Worm (Caenorhabditis elegans) whole organism, L2 larva: ENCODE results near the gene Y53F4B.19.

Source experiments
- C34F6.9 ChIP-seq: fragments of 150-350 bp; optimal IDR thresholded peaks from 2 replicates; lab custom pipeline; 2014; ENCODE audit warnings: missing biosample characterization, missing genetic modification characterization
- F13H6.1 ChIP-seq: sonication (generic microtip); optimal IDR thresholded peaks from 2 replicates; lab custom pipeline; 2016; ENCODE audit warnings: missing genetic modification characterization, missing compliant biosample characterization
- Y55F3AM.14 ChIP-seq: fragments of 200-800 bp; sonication (Bioruptor generic); optimal IDR thresholded peaks from 2 replicates; lab custom pipeline; 2018; ENCODE audit warnings: mild to moderate bottlenecking, missing genetic modification characterization, missing compliant biosample characterization
- ZK546.5 ChIP-seq: sonication (generic microtip); optimal IDR thresholded peaks from 2 replicates; lab custom pipeline; 2017; ENCODE audit warnings: missing biosample characterization, missing genetic modification characterization
- aly-2 ChIP-seq: fragments of 150-350 bp; optimal IDR thresholded peaks from 2 replicates; lab custom pipeline; 2014; ENCODE audit warnings: missing biosample characterization, missing genetic modification characterization
- blmp-1 ChIP-seq: sonication (generic microtip); optimal IDR thresholded peaks from 2 replicates; lab custom pipeline; 2017; ENCODE audit warnings: missing genetic modification characterization, mild to moderate bottlenecking, missing compliant biosample characterization, antibody characterized with exemption, moderate library complexity; ENCODE audit not compliant: insufficient read depth
- ceh-16 ChIP-seq: fragments of 150-350 bp; optimal IDR thresholded peaks from 2 replicates; lab custom pipeline; 2014; ENCODE audit warnings: missing biosample characterization, missing genetic modification characterization
- crh-2 ChIP-seq: sonication (generic microtip); optimal IDR thresholded peaks from 2 replicates; lab custom pipeline; 2017; ENCODE audit warnings: missing biosample characterization, missing genetic modification characterization
- egl-27 ChIP-seq: sonication (generic microtip); optimal IDR thresholded peaks from 3 replicates; lab custom pipeline; 2017; ENCODE audit warnings: missing biosample characterization, missing genetic modification reagents, missing genetic modification characterization
- elt-1 ChIP-seq: fragments of 150-350 bp; optimal IDR thresholded peaks from 2 replicates; lab custom pipeline; 2014; ENCODE audit warnings: missing biosample characterization, missing genetic modification characterization
- elt-3 ChIP-seq: sonication (generic microtip); optimal IDR thresholded peaks from 2 replicates; lab custom pipeline; 2017; ENCODE audit warnings: missing biosample characterization, missing genetic modification characterization
- gmeb-1 ChIP-seq: fragments of 150-350 bp; optimal IDR thresholded peaks from 2 replicates; lab custom pipeline; 2014; ENCODE audit warnings: missing biosample characterization, missing genetic modification characterization
- lin-11 ChIP-seq: fragments of 150-350 bp; sonication (generic microtip); optimal IDR thresholded peaks from 2 replicates; lab custom pipeline; 2014; ENCODE audit warnings: missing biosample characterization, missing genetic modification characterization, inconsistent platforms, mixed read lengths
- lin-13 ChIP-seq: fragments of 150-350 bp; optimal IDR thresholded peaks from 2 replicates; lab custom pipeline; 2014; ENCODE audit warnings: missing biosample characterization, missing genetic modification reagents, missing genetic modification characterization
- lin-39 ChIP-seq: fragments of 150-350 bp; optimal IDR thresholded peaks from 2 replicates; lab custom pipeline; 2014; ENCODE audit warnings: missing biosample characterization, missing genetic modification reagents, missing genetic modification characterization
- lsy-2 ChIP-seq, 2 experiments: fragments of 150-350 bp in 1 of 2; sonication (generic microtip) in 1 of 2; optimal IDR thresholded peaks; 2 replicates each; lab custom pipeline; 2014 to 2017; ENCODE audit warnings: missing biosample characterization in 2 of 2, missing genetic modification characterization in 2 of 2
- mab-5 ChIP-seq: fragments of 150-350 bp; optimal IDR thresholded peaks from 2 replicates; lab custom pipeline; 2014; ENCODE audit warnings: missing biosample characterization, missing genetic modification characterization
- nhr-10 ChIP-seq: sonication (generic microtip); optimal IDR thresholded peaks from 2 replicates; lab custom pipeline; 2017; ENCODE audit warnings: missing biosample characterization, missing genetic modification characterization
- nhr-11 ChIP-seq: fragments of 150-350 bp; optimal IDR thresholded peaks from 2 replicates; lab custom pipeline; 2014; ENCODE audit warnings: missing biosample characterization, missing genetic modification characterization
- nhr-12 ChIP-seq: fragments of 150-350 bp; optimal IDR thresholded peaks from 2 replicates; lab custom pipeline; 2014; ENCODE audit warnings: missing biosample characterization, missing genetic modification characterization
- nhr-129 ChIP-seq: fragments of 150-350 bp; optimal IDR thresholded peaks from 2 replicates; lab custom pipeline; 2014; ENCODE audit warnings: missing biosample characterization, missing genetic modification characterization
- nhr-21 ChIP-seq: fragments of 150-350 bp; optimal IDR thresholded peaks from 2 replicates; lab custom pipeline; 2014; ENCODE audit warnings: missing biosample characterization, missing genetic modification characterization
- nhr-25 ChIP-seq: fragments of 150-350 bp; sonication (generic microtip); optimal IDR thresholded peaks from 3 replicates; lab custom pipeline; 2014; ENCODE audit warnings: missing biosample characterization, missing genetic modification characterization
- nhr-6 ChIP-seq: fragments of 150-350 bp; optimal IDR thresholded peaks from 2 replicates; lab custom pipeline; 2014; ENCODE audit warnings: missing biosample characterization, missing genetic modification characterization
- peb-1 ChIP-seq: fragments of 150-350 bp; optimal IDR thresholded peaks from 2 replicates; lab custom pipeline; 2014; ENCODE audit warnings: missing biosample characterization, missing genetic modification characterization
- sem-4 ChIP-seq: fragments of 150-350 bp; optimal IDR thresholded peaks from 2 replicates; lab custom pipeline; 2014; ENCODE audit warnings: missing biosample characterization, missing genetic modification reagents, missing genetic modification characterization
- skn-1 ChIP-seq: sonication (generic microtip); optimal IDR thresholded peaks from 2 replicates; lab custom pipeline; 2017; ENCODE audit warnings: missing biosample characterization, missing genetic modification characterization
- sma-3 ChIP-seq: sonication (generic microtip); optimal IDR thresholded peaks from 2 replicates; lab custom pipeline; 2016; ENCODE audit warnings: missing genetic modification reagents, missing genetic modification characterization, missing compliant biosample characterization
- snpc-4 ChIP-seq: fragments of 150-350 bp; optimal IDR thresholded peaks from 2 replicates; lab custom pipeline; 2014; ENCODE audit warnings: missing biosample characterization, missing genetic modification characterization
- unc-39 ChIP-seq: fragments of 150-350 bp; optimal IDR thresholded peaks from 2 replicates; lab custom pipeline; 2014; ENCODE audit warnings: missing biosample characterization, missing genetic modification characterization
- unc-55 ChIP-seq: fragments of 150-350 bp; sonication (generic microtip); optimal IDR thresholded peaks from 3 replicates; lab custom pipeline; 2014; ENCODE audit warnings: missing biosample characterization, missing genetic modification reagents, missing genetic modification characterization
- zag-1 ChIP-seq: fragments of 150-350 bp; optimal IDR thresholded peaks from 2 replicates; lab custom pipeline; 2014; ENCODE audit warnings: missing biosample characterization, missing genetic modification characterization
- ztf-1 ChIP-seq: fragments of 200-800 bp; sonication (Bioruptor generic); conservative IDR thresholded peaks from 2 replicates; pipeline ENCODE4 v1.3.6; 2022; ENCODE audit warnings: missing genetic modification characterization, missing compliant biosample characterization
- ztf-11 ChIP-seq: sonication (generic microtip); optimal IDR thresholded peaks from 2 replicates; lab custom pipeline; 2017; ENCODE audit warnings: missing biosample characterization, missing genetic modification characterization

Y53F4B.19 gene

DNA sequence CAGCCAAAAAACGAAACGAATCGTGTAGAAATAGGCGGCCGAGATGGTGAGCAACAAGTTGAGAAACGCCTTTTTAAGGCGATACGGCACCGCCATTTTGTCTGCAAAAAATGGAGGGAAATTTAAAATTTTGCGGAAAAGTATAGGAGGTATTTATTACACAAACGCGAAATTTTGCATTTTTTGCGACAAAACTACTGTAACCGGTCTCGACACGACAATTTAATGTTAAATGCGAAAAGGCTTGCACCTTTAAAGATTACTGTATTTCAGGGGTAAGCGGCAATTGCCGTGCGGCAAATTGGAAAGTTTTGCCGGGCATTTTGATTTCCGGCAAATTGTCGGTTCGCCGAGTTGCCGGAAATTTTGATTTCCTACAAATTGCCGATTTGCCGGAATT lies 5.2 kb upstream of the Y53F4B.19 start, which contains the start of gene Y53F4B.18:
TSS of gene Y53F4B.18 (minus strand) at position 101 of the 400 bp plus-strand sequence.
- TF ChIP-seq zag-1 (tag; lab: Kevin White, UChicago) (no peak), peb-1 (no peak), mab-5 (no peak), lin-11 (no peak), nhr-6 (tag; lab: Kevin White, UChicago) (no peak), C34F6.9 (tag; lab: Kevin White, UChicago) (no peak), ztf-11 (tag; lab: Kevin White, UChicago) (no peak), F13H6.1 (tag; lab: Kevin White, UChicago) (no peak), nhr-11 (no peak), egl-27 (no peak), elt-3 (tag; lab: Kevin White, UChicago) (no peak), lin-13 (no peak), elt-1 (tag; lab: Kevin White, UChicago) (no peak), nhr-21 (tag; lab: Kevin White, UChicago) (no peak), blmp-1 (tag; lab: Kevin White, UChicago) (no peak), nhr-129 (tag; lab: Kevin White, UChicago) (no peak), unc-39 (tag; lab: Kevin White, UChicago) (no peak), lin-39 (tag; lab: Kevin White, UChicago) (no peak), sma-3 (GFP tag; lab: Kevin White, UChicago) (no peak)
- TF ChIP-seq, all 48 proteins: peak for 0

DNA sequence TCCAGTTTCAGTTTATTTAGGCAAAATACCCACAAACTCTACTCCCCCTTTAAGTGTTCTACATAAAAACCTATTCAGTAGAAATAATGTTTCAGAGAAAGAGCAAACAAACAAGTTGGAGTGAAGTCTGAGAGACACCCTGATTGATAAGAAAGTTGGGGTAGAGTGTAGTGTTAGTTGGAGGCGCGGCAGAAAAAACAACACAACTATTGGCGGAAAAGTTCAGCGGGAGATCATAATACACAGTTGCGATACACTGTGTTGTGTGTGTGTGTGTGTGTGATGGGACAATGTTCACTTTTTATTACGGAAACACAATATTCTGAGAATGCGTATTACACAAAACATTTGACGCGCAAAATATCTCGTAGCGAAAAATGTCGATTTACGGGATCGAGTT lies 2.0 kb upstream of the Y53F4B.19 start:
- TF ChIP-seq nhr-129 (tag; lab: Kevin White, UChicago) = peak; percentile 43
- TF ChIP-seq sma-3 (GFP tag; lab: Kevin White, UChicago) = peak; percentile 18
- TF ChIP-seq F13H6.1 (tag; lab: Kevin White, UChicago) = peak; percentile 2
- TF ChIP-seq ztf-11 (tag; lab: Kevin White, UChicago) = no peak
- no peak for TF ChIP-seq ztf-1 (GFP tag; lab: Robert Waterston, UW)

DNA sequence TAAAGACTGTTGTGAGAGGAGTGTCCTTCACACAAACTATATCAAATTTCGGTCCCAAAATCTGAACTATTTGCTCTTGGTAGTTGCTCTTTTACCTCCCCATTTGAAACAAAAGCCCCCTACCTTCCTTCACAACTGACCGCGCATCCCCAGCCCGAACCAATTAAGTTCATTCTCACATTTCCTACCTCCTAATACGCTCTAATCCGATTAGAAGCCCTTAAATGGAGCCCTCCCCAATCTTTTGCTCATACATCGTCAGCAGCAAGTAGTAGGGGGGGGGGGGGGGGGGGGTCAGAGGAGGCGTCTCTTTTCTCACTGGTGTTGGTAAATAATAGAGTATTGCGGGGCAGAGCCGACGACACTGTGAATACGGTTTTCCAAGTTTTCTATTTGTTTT lies 3.8 kb downstream of the Y53F4B.19 start:
- TF ChIP-seq nhr-12 (tag; lab: Kevin White, UChicago) (no peak), ZK546.5 (tag; lab: Kevin White, UChicago) (no peak), Y55F3AM.14 (GFP tag; lab: Kevin White, UChicago) (no peak), zag-1 (tag; lab: Kevin White, UChicago) (no peak), nhr-25 (no peak), lsy-2 (tag; optimal IDR thresholded peaks at IDR 0.05; lab: Kevin White, UChicago) (no peak), sem-4 (tag; lab: Kevin White, UChicago) (no peak)

DNA sequence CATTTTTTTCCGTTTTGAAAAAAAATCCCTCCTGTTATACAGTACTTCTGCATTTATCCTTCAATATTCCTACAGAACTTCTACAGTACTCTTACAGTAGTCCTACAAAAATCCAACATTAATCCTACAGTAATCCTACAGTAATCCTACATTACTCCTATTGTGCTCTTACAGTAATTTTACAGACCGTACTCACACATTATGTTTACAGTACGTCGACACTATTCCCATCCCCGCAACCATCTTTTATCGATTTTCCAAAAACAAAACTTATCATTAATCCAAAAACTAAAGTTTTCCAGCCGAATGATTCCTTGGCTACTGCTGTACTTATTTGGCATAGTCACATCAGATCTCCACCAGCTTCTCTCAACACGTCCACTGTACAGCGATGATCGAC lies 7.4 kb downstream of the Y53F4B.19 start, which contains the start of gene Y53F4B.20:
TSS of gene Y53F4B.20 (plus strand) at position 301 of the 400 bp plus-strand sequence.
- TF ChIP-seq skn-1 (tag; lab: Kevin White, UChicago) (no peak), zag-1 (tag; lab: Kevin White, UChicago) (no peak), ZK546.5 (tag; lab: Kevin White, UChicago) (no peak), peb-1 (no peak), gmeb-1 (tag; lab: Kevin White, UChicago) (no peak), nhr-10 (tag; lab: Kevin White, UChicago) (no peak)

DNA sequence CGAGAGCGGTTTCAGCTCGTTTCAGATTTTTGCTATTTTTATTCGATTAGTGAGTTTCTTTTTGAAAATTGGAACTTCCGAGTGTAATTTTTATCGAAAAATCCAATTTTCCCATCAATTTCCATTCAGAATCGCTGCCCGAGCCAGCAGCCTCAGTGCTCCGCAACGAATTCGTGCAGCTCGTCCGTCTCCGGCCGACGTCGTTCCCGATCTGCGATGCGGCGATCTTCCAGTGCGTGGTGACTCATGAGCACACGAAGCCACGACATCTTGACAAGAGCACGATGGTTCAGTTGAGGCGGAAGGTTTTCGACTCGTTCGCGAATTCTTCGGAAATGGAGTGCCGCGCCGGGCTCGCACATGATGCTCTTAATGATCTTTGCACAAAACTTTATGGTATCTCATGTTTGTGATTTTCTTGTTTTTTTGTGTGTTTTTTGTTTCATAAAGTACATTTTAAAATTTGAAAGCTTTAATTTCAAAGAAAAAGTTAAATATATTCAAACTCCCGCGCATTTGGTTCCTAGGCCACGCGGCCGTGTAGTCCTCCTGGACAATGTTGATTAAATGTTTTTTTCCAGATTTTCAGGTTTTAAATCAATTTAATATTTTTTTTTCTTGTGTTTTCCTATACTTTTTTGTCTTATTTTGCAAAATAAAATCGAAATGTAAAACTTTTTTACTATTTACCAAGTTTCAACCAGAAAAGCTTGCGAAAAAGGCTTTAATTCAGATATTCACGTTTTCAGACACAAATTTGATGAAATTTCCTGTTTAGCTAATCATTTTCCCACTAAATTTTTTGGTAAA lies 12.6 kb downstream of the Y53F4B.19 start:
- TF ChIP-seq aly-2 (tag; lab: Kevin White, UChicago) (no peak), snpc-4 (peak; percentile 9), mab-5 (peak; percentile 15), lsy-2 (tag; optimal IDR thresholded peaks at IDR 0.05; lab: Kevin White, UChicago) (peak; percentile 62 to 78), gmeb-1 (tag; lab: Kevin White, UChicago) (peak; percentile 94), crh-2 (tag; lab: Kevin White, UChicago) (peak; percentile 32), C34F6.9 (tag; lab: Kevin White, UChicago) (peak; percentile 27), ZK546.5 (tag; lab: Kevin White, UChicago) (no peak), sma-3 (GFP tag; lab: Kevin White, UChicago) (peak; percentile 76), lin-13 (peak; percentile 53), F13H6.1 (tag; lab: Kevin White, UChicago) (peak; percentile 61), nhr-25 (peak; percentile 14), unc-55 (peak; percentile 60), ceh-16 (tag; lab: Kevin White, UChicago) (no peak)
